Worm (Caenorhabditis elegans): ENCODE data around the gene F25B3.5.

Gene F25B3.5

ce11 chrV:9527337-9527736 lies 42.8 kb downstream of the F25B3.5 start:
- TF ChIP-seq mes-4 (tag; optimal IDR thresholded peaks at IDR 0.05) (no peak), xnd-1 (tag; optimal IDR thresholded peaks at IDR 0.05) (no peak), nhr-80 (tag; optimal IDR thresholded peaks at IDR 0.05) (peak; percentile 3), ama-1 (optimal IDR thresholded peaks at IDR 0.05) (no peak), ama-1 (GFP tag; optimal IDR thresholded peaks at IDR 0.05) (no peak), mel-28 (tag; optimal IDR thresholded peaks at IDR 0.05; ENCODE audit: borderline replicate concordance) (no peak)

- TF ChIP-seq B0261.1 (tag; optimal IDR thresholded peaks at IDR 0.05) (no peak), ets-4 (GFP tag; optimal IDR thresholded peaks at IDR 0.05) (peak; percentile 37), nhr-80 (tag; optimal IDR thresholded peaks at IDR 0.05) (peak; percentile 95), let-526 (GFP tag; IDR thresholded peaks at IDR 0.05) (no peak), ekl-4 (GFP tag; IDR thresholded peaks at IDR 0.05) (no peak)
Measured at ce11 chrV:9526470-9526869, 43.6 kb downstream of the F25B3.5 start, which contains the start of gene C50F4.1. TSS of gene C50F4.1 (plus strand) at chrV:9526793.

- TF ChIP-seq ekl-4 (GFP tag; IDR thresholded peaks at IDR 0.05) (no peak), cebp-1 (GFP tag; IDR thresholded peaks at IDR 0.05) (no peak), cebp-1 (tag; optimal IDR thresholded peaks at IDR 0.05) (no peak), mel-28 (tag; optimal IDR thresholded peaks at IDR 0.05; ENCODE audit: borderline replicate concordance) (no peak), die-1 (tag; optimal IDR thresholded peaks at IDR 0.05) (no peak), aptf-2 (GFP tag; conservative IDR thresholded peaks at IDR 0.05) (no peak), nhr-120 (GFP tag; IDR thresholded peaks at IDR 0.05) (no peak), hlh-12 (tag; optimal IDR thresholded peaks at IDR 0.05) (no peak), lin-26 (GFP tag; IDR thresholded peaks at IDR 0.05) (no peak), Y53G8AR.9 (GFP tag; conservative IDR thresholded peaks at IDR 0.05) (no peak), F55B11.4 (tag; optimal IDR thresholded peaks at IDR 0.05; ENCODE audit: borderline replicate concordance, insufficient read depth) (no peak), B0019.2 (GFP tag; conservative IDR thresholded peaks at IDR 0.05) (no peak), snpc-1.1 (tag; optimal IDR thresholded peaks at IDR 0.05; ENCODE audit: insufficient read depth) (no peak), nfyb-1 (GFP tag; IDR thresholded peaks at IDR 0.05) (no peak), sdz-38 (tag; optimal IDR thresholded peaks at IDR 0.05) (no peak)
Measured at ce11 chrV:9524099-9524498, 46.0 kb downstream of the F25B3.5 start, which contains the start of gene C50F4.9. TSS of gene C50F4.9 (minus strand) at chrV:9524199.

ce11 chrV:9521697-9522096 lies 48.4 kb downstream of the F25B3.5 start:
- TF ChIP-seq F23B12.7 (tag; optimal IDR thresholded peaks at IDR 0.05; ENCODE audit: insufficient read depth) (no peak), ccch-3 (GFP tag; optimal IDR thresholded peaks at IDR 0.05) (no peak), akir-1 (GFP tag; optimal IDR thresholded peaks at IDR 0.05) (no peak), cebp-1 (GFP tag; IDR thresholded peaks at IDR 0.05) (no peak), cebp-1 (tag; optimal IDR thresholded peaks at IDR 0.05) (no peak), attf-5 (GFP tag; optimal IDR thresholded peaks at IDR 0.05) (no peak), K11D2.4 (GFP tag; IDR thresholded peaks at IDR 0.05) (no peak), sptf-2 (GFP tag; optimal IDR thresholded peaks at IDR 0.05) (no peak), repo-1 (tag; optimal IDR thresholded peaks at IDR 0.05) (no peak), madf-6 (GFP tag; IDR thresholded peaks at IDR 0.05) (no peak), bed-2 (GFP tag; IDR thresholded peaks at IDR 0.05) (no peak)

- TF ChIP-seq hmg-20 (GFP tag; IDR thresholded peaks at IDR 0.05) (no peak), tlf-1 (GFP tag; optimal IDR thresholded peaks at IDR 0.05) (no peak), dpl-1 (GFP tag; optimal IDR thresholded peaks at IDR 0.05) (no peak), rpc-1 (optimal IDR thresholded peaks at IDR 0.05) (no peak), rpc-1 (tag; optimal IDR thresholded peaks at IDR 0.05) (no peak), Y67H2A.10 (GFP tag; conservative IDR thresholded peaks at IDR 0.05) (no peak), him-1 (tag; optimal IDR thresholded peaks at IDR 0.05) (no peak), nfyb-1 (GFP tag; IDR thresholded peaks at IDR 0.05) (no peak), lin-35 (GFP tag; optimal IDR thresholded peaks at IDR 0.05) (no peak), ama-1 (optimal IDR thresholded peaks at IDR 0.05) (no peak), ama-1 (GFP tag; optimal IDR thresholded peaks at IDR 0.05) (no peak), aptf-2 (GFP tag; conservative IDR thresholded peaks at IDR 0.05) (no peak), ceh-91 (GFP tag; IDR thresholded peaks at IDR 0.05) (no peak), Y79H2A.3 (GFP tag; conservative IDR thresholded peaks at IDR 0.05) (no peak), sdz-38 (tag; optimal IDR thresholded peaks at IDR 0.05) (no peak), ceh-58 (GFP tag; IDR thresholded peaks at IDR 0.05) (no peak), tbx-9 (tag; optimal IDR thresholded peaks at IDR 0.05; ENCODE audit: borderline replicate concordance) (no peak)
Measured at ce11 chrV:9518832-9519231, 51.3 kb downstream of the F25B3.5 start, which contains the start of gene C50F4.8. TSS of gene C50F4.8 (minus strand) at chrV:9518859.
